Worm (Caenorhabditis elegans) whole organism, young adult: ENCODE data around the gene W03D2.9.

ENCODE experiments used
- B0261.1 ChIP-seq: sonication (generic microtip); optimal IDR thresholded peaks from 2 replicates; lab custom pipeline; 2016; ENCODE audit warnings: mild to moderate bottlenecking, missing genetic modification characterization, moderate library complexity, missing compliant biosample characterization
- madf-10 ChIP-seq: sonication (generic microtip); optimal IDR thresholded peaks from 2 replicates; lab custom pipeline; 2016; ENCODE audit warnings: mild to moderate bottlenecking, missing genetic modification characterization, missing compliant biosample characterization
- unc-62 ChIP-seq: fragments of 150-350 bp; optimal IDR thresholded peaks from 2 replicates; lab custom pipeline; 2014; ENCODE audit warnings: missing biosample characterization, missing genetic modification reagents, missing genetic modification characterization

- no peak for TF ChIP-seq unc-62 (GFP tag; lab: Kevin White, UChicago)
- TF ChIP-seq madf-10 (tag; lab: Kevin White, UChicago) = peak; percentile 45
- no peak for TF ChIP-seq B0261.1 (tag; lab: Kevin White, UChicago)
These were observed 46.3 kb downstream of the W03D2.9 start for ce11 chrIV:4028177-4028576.
